Worm (Caenorhabditis elegans): ENCODE measurements around the gene C17H12.6.
A peak's percentile ranks its signal among the peaks of the same experiment; 100 is the strongest.

Gene C17H12.6

DNA sequence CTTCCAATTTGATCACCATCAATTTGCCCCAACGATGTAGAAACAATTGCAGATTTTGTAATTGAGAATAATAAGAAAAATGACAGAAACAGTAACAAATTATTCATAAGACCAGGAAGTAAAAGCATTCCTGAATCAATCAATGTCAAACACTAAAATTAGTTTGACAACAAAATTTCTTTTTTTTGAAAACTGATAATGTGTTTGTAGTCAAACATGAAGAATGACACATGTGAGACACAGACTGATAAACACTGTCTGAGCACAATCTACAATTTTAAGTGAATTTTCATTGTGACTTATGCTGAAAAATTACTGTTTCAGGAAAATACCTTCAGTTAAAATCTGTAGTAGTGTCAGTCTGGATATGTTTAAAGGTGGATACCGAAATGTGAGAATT is 20.2 kb downstream of the C17H12.6 start, which contains the start of the genes cest-4 and C17H12.11 (continued):
- TF ChIP-seq lsy-2 (tag; optimal IDR thresholded peaks at IDR 0.05), result no peak
- no peak for TF ChIP-seq nhr-10 (tag; optimal IDR thresholded peaks at IDR 0.05)
- TF ChIP-seq nhr-25 (tag; optimal IDR thresholded peaks at IDR 0.05; ENCODE audit: borderline replicate concordance, insufficient read depth), result no peak
- no peak for TF ChIP-seq lim-7 (GFP tag; IDR thresholded peaks at IDR 0.05)
- TF ChIP-seq nhr-102 (tag; optimal IDR thresholded peaks at IDR 0.05), result no peak
- no peak for TF ChIP-seq Y105C5A.15 (GFP tag; IDR thresholded peaks at IDR 0.05)
- no peak for TF ChIP-seq T26A8.4 (GFP tag; IDR thresholded peaks at IDR 0.05)
- TF ChIP-seq nhr-237 (tag; optimal IDR thresholded peaks at IDR 0.05), result no peak
- peak; percentile 7 for TF ChIP-seq nhr-6 (tag; optimal IDR thresholded peaks at IDR 0.05)
- TF ChIP-seq zfp-2 (tag; optimal IDR thresholded peaks at IDR 0.05), result no peak
- no peak for TF ChIP-seq jun-1 (tag; optimal IDR thresholded peaks at IDR 0.05)
- TF ChIP-seq attf-4 (tag; optimal IDR thresholded peaks at IDR 0.05), result no peak
- TF ChIP-seq fkh-10 (GFP tag; optimal IDR thresholded peaks at IDR 0.05), result no peak
- TF ChIP-seq T20F7.1 (GFP tag; optimal IDR thresholded peaks at IDR 0.05), result no peak
- no peak for TF ChIP-seq spr-1 (tag; optimal IDR thresholded peaks at IDR 0.05)
- TF ChIP-seq dmd-9 (GFP tag; IDR thresholded peaks at IDR 0.05), result no peak
- TF ChIP-seq nhr-11 (tag; optimal IDR thresholded peaks at IDR 0.05), result no peak
- TF ChIP-seq snpc-1.2 (GFP tag; IDR thresholded peaks at IDR 0.05), result no peak
- no peak for TF ChIP-seq mep-1 (tag; optimal IDR thresholded peaks at IDR 0.05)
- no peak for TF ChIP-seq lin-38 (GFP tag; IDR thresholded peaks at IDR 0.05)
- no peak for TF ChIP-seq set-16 (GFP tag; IDR thresholded peaks at IDR 0.05)
- no peak for TF ChIP-seq ceh-82 (tag; optimal IDR thresholded peaks at IDR 0.05)
- TF ChIP-seq unc-39 (tag; optimal IDR thresholded peaks at IDR 0.05), result no peak
- TF ChIP-seq daf-8 (GFP tag; IDR thresholded peaks at IDR 0.05), result no peak
- TF ChIP-seq saeg-2 (GFP tag; IDR thresholded peaks at IDR 0.05), result no peak
- no peak for TF ChIP-seq egl-27 (tag; optimal IDR thresholded peaks at IDR 0.05)
- no peak for TF ChIP-seq skn-1 (tag; optimal IDR thresholded peaks at IDR 0.05)
- no peak for TF ChIP-seq tag-97 (GFP tag; IDR thresholded peaks at IDR 0.05)
- no peak for TF ChIP-seq ceh-32 (tag; optimal IDR thresholded peaks at IDR 0.05; ENCODE audit: poor library complexity)
- TF ChIP-seq Y75B8A.6 (GFP tag; IDR thresholded peaks at IDR 0.05), result no peak
- TF ChIP-seq lin-15B (tag; optimal IDR thresholded peaks at IDR 0.05), result no peak
- peak; percentile 79 for TF ChIP-seq dve-1 (tag; optimal IDR thresholded peaks at IDR 0.05; ENCODE audit: insufficient read depth)
- no peak for TF ChIP-seq nhr-76 (tag; optimal IDR thresholded peaks at IDR 0.05)
- no peak for TF ChIP-seq ama-1 (optimal IDR thresholded peaks at IDR 0.05)
- TF ChIP-seq hif-1 (tag; optimal IDR thresholded peaks at IDR 0.05), result no peak
- no peak for TF ChIP-seq F49E8.2 (tag; optimal IDR thresholded peaks at IDR 0.05; ENCODE audit: borderline replicate concordance)
- TF ChIP-seq php-3 (GFP tag; IDR thresholded peaks at IDR 0.05), result peak; percentile 91
- no peak for TF ChIP-seq unc-130 (GFP tag; optimal IDR thresholded peaks at IDR 0.05)
- TF ChIP-seq lir-3 (tag; optimal IDR thresholded peaks at IDR 0.05), result no peak
- no peak for TF ChIP-seq Y5F2A.4 (GFP tag; optimal IDR thresholded peaks at IDR 0.05)
- TF ChIP-seq ztf-11 (tag; optimal IDR thresholded peaks at IDR 0.05), result no peak
- TF ChIP-seq mes-2 (tag; optimal IDR thresholded peaks at IDR 0.05; ENCODE audit: poor library complexity, severe bottlenecking), result no peak
- no peak for TF ChIP-seq egl-43 (GFP tag; IDR thresholded peaks at IDR 0.05)

DNA sequence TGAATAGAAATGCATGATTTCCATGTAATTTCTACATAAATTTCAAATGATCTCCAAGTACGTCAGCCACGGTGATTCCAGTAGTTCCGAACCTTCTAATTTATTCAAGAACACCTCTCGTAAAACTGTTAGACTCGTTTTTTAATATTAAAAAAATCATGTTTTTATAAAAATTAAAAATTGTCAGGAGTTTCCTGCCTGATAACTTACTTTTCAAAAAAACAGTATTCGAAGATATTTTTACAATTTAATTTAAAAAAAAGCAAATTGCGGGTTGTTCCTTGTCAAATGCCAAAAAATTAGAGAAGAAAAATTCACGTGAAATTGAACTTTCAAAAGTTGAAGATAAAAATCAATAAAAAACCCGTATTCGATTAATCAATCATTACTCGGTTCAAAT is 26.8 kb downstream of the C17H12.6 start, which contains the start of the genes C17H12.3 and C17H12.12:
C17H12.3 (minus strand) TSS at position 101 of the 400 bp plus-strand sequence.
C17H12.12 (plus strand) TSS at position 396 of the 400 bp plus-strand sequence.
- no peak for TF ChIP-seq lim-7 (GFP tag; IDR thresholded peaks at IDR 0.05)
- no peak for TF ChIP-seq aly-2 (tag; optimal IDR thresholded peaks at IDR 0.05)
- no peak for TF ChIP-seq mxl-3 (GFP tag; optimal IDR thresholded peaks at IDR 0.05)
- no peak for TF ChIP-seq fkh-10 (GFP tag; optimal IDR thresholded peaks at IDR 0.05)
- no peak for TF ChIP-seq nhr-48 (tag; optimal IDR thresholded peaks at IDR 0.05)
- no peak for TF ChIP-seq zag-1 (tag; optimal IDR thresholded peaks at IDR 0.05)
- no peak for TF ChIP-seq F49E8.2 (tag; optimal IDR thresholded peaks at IDR 0.05; ENCODE audit: borderline replicate concordance)
- TF ChIP-seq ZK546.5 (tag; optimal IDR thresholded peaks at IDR 0.05), result no peak
- no peak for TF ChIP-seq saeg-2 (GFP tag; IDR thresholded peaks at IDR 0.05)
- no peak for TF ChIP-seq daf-8 (GFP tag; IDR thresholded peaks at IDR 0.05)
- no peak for TF ChIP-seq ama-1 (optimal IDR thresholded peaks at IDR 0.05)
- TF ChIP-seq F10B5.3 (tag; optimal IDR thresholded peaks at IDR 0.05), result no peak
- TF ChIP-seq fos-1 (tag; optimal IDR thresholded peaks at IDR 0.05), result no peak
- TF ChIP-seq daf-16 (GFP tag; optimal IDR thresholded peaks at IDR 0.05), result no peak
- no peak for TF ChIP-seq daf-16 (tag; optimal IDR thresholded peaks at IDR 0.05)

All from whole organism, L4 larva.